Worm (Caenorhabditis elegans): ENCODE data around the gene C34E10.10.

C34E10.10 gene

DNA sequence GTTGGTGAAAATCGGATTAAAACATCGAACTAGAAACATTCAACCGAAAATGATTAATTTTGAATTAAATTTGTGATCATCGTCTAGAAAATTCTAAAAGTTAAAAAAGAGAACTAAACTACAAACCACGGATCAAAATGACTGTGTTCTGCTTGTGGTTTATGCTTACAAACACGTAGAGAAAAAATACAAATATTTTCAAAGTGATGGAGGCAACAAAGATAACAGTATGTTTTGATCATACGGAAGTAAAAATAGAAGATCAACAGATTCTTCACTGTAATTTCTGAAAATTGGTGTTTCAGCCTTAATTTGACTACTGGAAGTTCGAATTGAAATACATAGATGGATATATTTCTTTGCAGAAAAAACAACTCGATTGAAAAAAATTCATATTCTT lies 24.4 kb downstream of the C34E10.10 start:
- 0 out of 2 replicates have a peak, but pooled peaks have one; percentile 59 for TF ChIP-seq madf-3 (GFP tag; IDR thresholded peaks at IDR 0.05)
- TF ChIP-seq Y53F4B.3 (GFP tag; IDR thresholded peaks at IDR 0.05), result no peak
- TF ChIP-seq athp-1 (tag; optimal IDR thresholded peaks at IDR 0.05), result no peak
- no peak for TF ChIP-seq rcor-1 (GFP tag; IDR thresholded peaks at IDR 0.05)
- peak; percentile 40 for TF ChIP-seq unc-130 (GFP tag; optimal IDR thresholded peaks at IDR 0.05)
- TF ChIP-seq dox-1 (GFP tag; IDR thresholded peaks at IDR 0.05), result no peak
- no peak for TF ChIP-seq hmg-1.2 (GFP tag; IDR thresholded peaks at IDR 0.05)
- TF ChIP-seq lsl-1 (GFP tag; optimal IDR thresholded peaks at IDR 0.05), result no peak
- TF ChIP-seq egl-18 (GFP tag; IDR thresholded peaks at IDR 0.05), result no peak
- TF ChIP-seq hrde-1 (tag; optimal IDR thresholded peaks at IDR 0.05; ENCODE audit: borderline replicate concordance), result peak; percentile 84
- no peak for TF ChIP-seq snpc-4 (GFP tag; optimal IDR thresholded peaks at IDR 0.05)
- TF ChIP-seq snpc-4 (tag; optimal IDR thresholded peaks at IDR 0.05), result no peak
- 0 out of 2 replicates have a peak, but pooled peaks have one; percentile 20 for TF ChIP-seq madf-6 (GFP tag; IDR thresholded peaks at IDR 0.05)
- no peak for TF ChIP-seq B0019.2 (GFP tag; conservative IDR thresholded peaks at IDR 0.05)
- TF ChIP-seq K12H6.12 (tag; optimal IDR thresholded peaks at IDR 0.05), result no peak
- TF ChIP-seq repo-1 (tag; optimal IDR thresholded peaks at IDR 0.05), result no peak
- TF ChIP-seq K11D2.4 (GFP tag; IDR thresholded peaks at IDR 0.05), result no peak
- no peak for TF ChIP-seq snpc-1.1 (tag; optimal IDR thresholded peaks at IDR 0.05; ENCODE audit: insufficient read depth)
- 0 out of 2 replicates have a peak, but pooled peaks have one; percentile 29 for TF ChIP-seq nfyb-1 (GFP tag; IDR thresholded peaks at IDR 0.05)
- TF ChIP-seq F49E8.2 (tag; optimal IDR thresholded peaks at IDR 0.05; ENCODE audit: insufficient read depth), result peak; percentile 45
- no peak for TF ChIP-seq ceh-79 (tag; optimal IDR thresholded peaks at IDR 0.05)

DNA sequence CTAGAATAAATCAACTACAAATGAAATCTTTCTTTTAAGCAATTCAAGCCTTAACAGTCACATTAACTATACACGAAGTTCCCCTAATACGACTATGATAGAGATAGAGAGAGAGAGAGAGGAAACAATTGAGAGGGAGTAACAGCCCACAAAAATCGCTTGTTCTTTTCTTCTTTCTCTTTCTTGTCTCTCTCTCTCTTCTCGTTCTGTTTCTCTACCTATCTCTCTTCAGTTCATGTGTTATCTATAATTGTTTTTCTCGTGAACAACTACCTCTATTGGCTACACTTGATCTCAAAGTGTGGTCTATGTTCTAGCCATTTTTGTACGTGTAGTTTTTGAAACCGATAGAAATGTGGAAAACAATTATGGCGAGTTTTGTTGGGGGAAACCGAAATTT lies 25.0 kb downstream of the C34E10.10 start:
- peak; percentile 47 for TF ChIP-seq ceh-27 (GFP tag; optimal IDR thresholded peaks at IDR 0.05)
- TF ChIP-seq somi-1 (GFP tag; optimal IDR thresholded peaks at IDR 0.05), result no peak
- peak; percentile 17 for TF ChIP-seq die-1 (tag; optimal IDR thresholded peaks at IDR 0.05)
- no peak for TF ChIP-seq egl-44 (GFP tag; IDR thresholded peaks at IDR 0.05)
- no peak for TF ChIP-seq zfh-2 (GFP tag; conservative IDR thresholded peaks at IDR 0.05)
- TF ChIP-seq nhr-80 (tag; optimal IDR thresholded peaks at IDR 0.05), result peak; percentile 66
- TF ChIP-seq F23B12.7 (tag; optimal IDR thresholded peaks at IDR 0.05; ENCODE audit: insufficient read depth), result no peak
- 0 out of 2 replicates have a peak, but pooled peaks have one; percentile 44 for TF ChIP-seq dox-1 (GFP tag; IDR thresholded peaks at IDR 0.05)
- TF ChIP-seq hmg-1.2 (GFP tag; IDR thresholded peaks at IDR 0.05), result peak; percentile 47; the same call in 1 of the 2 replicates
- TF ChIP-seq tbp1 (GFP tag; optimal IDR thresholded peaks at IDR 0.05), result peak; percentile 15
- no peak for TF ChIP-seq snpc-4 (GFP tag; optimal IDR thresholded peaks at IDR 0.05)
- peak in 2 of 4 experiments; percentile 18 to 20 for TF ChIP-seq snpc-4 (tag; optimal IDR thresholded peaks at IDR 0.05)
- no peak for TF ChIP-seq B0019.2 (GFP tag; conservative IDR thresholded peaks at IDR 0.05)
- no peak for TF ChIP-seq ceh-100 (GFP tag; IDR thresholded peaks at IDR 0.05)
- no peak for TF ChIP-seq cebp-1 (GFP tag; IDR thresholded peaks at IDR 0.05)
- peak; percentile 43 for TF ChIP-seq cebp-1 (tag; optimal IDR thresholded peaks at IDR 0.05)
- 0 out of 2 replicates have a peak, but pooled peaks have one; percentile 57 for TF ChIP-seq ekl-4 (GFP tag; IDR thresholded peaks at IDR 0.05)
- TF ChIP-seq attf-5 (GFP tag; optimal IDR thresholded peaks at IDR 0.05), result peak; percentile 49
- peak; percentile 70 for TF ChIP-seq lin-40 (tag; optimal IDR thresholded peaks at IDR 0.05)
- no peak for TF ChIP-seq ztf-6 (GFP tag; IDR thresholded peaks at IDR 0.05)
- TF ChIP-seq lin-35 (GFP tag; optimal IDR thresholded peaks at IDR 0.05), result peak in 1 of 3 experiments; percentile 7
- no peak for TF ChIP-seq sptf-2 (GFP tag; optimal IDR thresholded peaks at IDR 0.05)
- TF ChIP-seq tlf-1 (GFP tag; optimal IDR thresholded peaks at IDR 0.05), result peak; percentile 18
- peak; percentile 42 for TF ChIP-seq ZK185.1 (tag; optimal IDR thresholded peaks at IDR 0.05; ENCODE audit: poor library complexity, severe bottlenecking)
